Worm (Caenorhabditis elegans) whole organism, midembryonic: ENCODE data around the gene nspe-6.

Experiments
- flt-1 ChIP-seq: fragments of 200-800 bp; sonication (Bioruptor generic); IDR thresholded peaks from 2 replicates; pipeline ENCODE4 v1.3.6; 2022; ENCODE audit warnings: missing genetic modification characterization, missing compliant biosample characterization
- klf-2 ChIP-seq: fragments of 200-800 bp; sonication (Bioruptor generic); conservative IDR thresholded peaks from 2 replicates; pipeline ENCODE4 v1.3.6; 2022; ENCODE audit warnings: missing genetic modification reagents, missing genetic modification characterization, missing compliant biosample characterization
- med-1 ChIP-seq: sonication (generic microtip); optimal IDR thresholded peaks from 2 replicates; lab custom pipeline; 2017; ENCODE audit warnings: missing genetic modification characterization, mild to moderate bottlenecking, missing compliant biosample characterization, antibody characterized with exemption, missing genetic modification reagents; ENCODE audit not compliant: insufficient read depth
- ref-1 ChIP-seq: fragments of 200-800 bp; sonication (Bioruptor generic); conservative IDR thresholded peaks from 2 replicates; pipeline ENCODE4 v1.3.6; 2022; ENCODE audit warnings: missing genetic modification reagents, missing genetic modification characterization, missing compliant biosample characterization
- tab-1 ChIP-seq: fragments of 200-800 bp; sonication (Bioruptor generic); IDR thresholded peaks from 2 replicates; pipeline ENCODE4 v1.3.6; 2022; ENCODE audit warnings: missing genetic modification characterization, missing compliant biosample characterization

DNA sequence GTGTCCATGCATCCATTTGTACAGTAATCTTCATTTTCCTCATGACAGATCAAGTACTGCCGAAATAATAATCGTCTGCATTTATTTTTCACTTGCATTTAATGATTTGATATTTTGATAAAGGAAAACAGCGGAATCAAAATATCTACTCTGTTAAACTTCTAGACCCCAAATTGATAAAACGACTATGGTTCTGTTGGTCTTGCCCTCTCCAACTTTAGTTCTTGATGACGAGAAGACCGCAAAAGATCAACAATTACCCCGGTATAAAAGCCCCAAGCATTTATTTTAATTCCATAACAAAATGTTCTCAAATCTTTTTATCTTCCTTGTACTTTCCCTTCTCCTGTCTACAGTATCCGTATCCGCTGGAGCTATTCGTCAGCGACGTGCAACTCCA is 7.3 kb downstream of the nspe-6 start, which contains the start of gene Y38E10A.9:
- TF ChIP-seq klf-2 (GFP tag; lab: Robert Waterston, UW) (no peak), tab-1 (GFP tag; lab: Robert Waterston, UW) (no peak), med-1 (GFP tag; lab: Kevin White, UChicago) (no peak), ref-1 (GFP tag; lab: Robert Waterston, UW) (no peak), flt-1 (GFP tag; lab: Robert Waterston, UW) (no peak)
